Fruit fly (Drosophila melanogaster) whole organism, embryonic: ENCODE measurements around the gene Vps26.

ENCODE experiments used
- CG10274 ChIP-seq: fragments of 200-800 bp; sonication (Bioruptor generic); optimal IDR thresholded peaks from 3 replicates; lab custom pipeline; 2017; ENCODE audit warnings: missing biosample characterization, mild to moderate bottlenecking, missing genetic modification characterization
- CG10959 ChIP-seq: fragments of 200-800 bp; sonication (Bioruptor generic); IDR thresholded peaks from 2 replicates; pipeline ENCODE4 v1.3.6; 2022; ENCODE audit warnings: missing biosample characterization, missing genetic modification characterization
- CG12155 ChIP-seq: fragments of 200-800 bp; sonication (Bioruptor generic); optimal IDR thresholded peaks from 3 replicates; lab custom pipeline; 2016; ENCODE audit warnings: missing biosample characterization, missing genetic modification characterization
- CG14860 ChIP-seq: fragments of 200-800 bp; sonication (Bioruptor generic); IDR thresholded peaks from 3 replicates; pipeline ENCODE4 v1.3.6; 2022; ENCODE audit warnings: missing biosample characterization, missing genetic modification characterization; ENCODE audit not compliant: partially characterized antibody
- CG1602 ChIP-seq: fragments of 200-800 bp; sonication (Bioruptor generic); optimal IDR thresholded peaks from 3 replicates; lab custom pipeline; 2016; ENCODE audit warnings: missing biosample characterization, missing genetic modification characterization
- CG1647 ChIP-seq: fragments of 200-800 bp; sonication (Bioruptor generic); optimal IDR thresholded peaks from 3 replicates; lab custom pipeline; 2016; ENCODE audit warnings: missing biosample characterization, missing genetic modification characterization
- CG17612 ChIP-seq: fragments of 200-800 bp; sonication (Bioruptor generic); IDR thresholded peaks from 2 replicates; pipeline ENCODE4 v1.3.6; 2022; ENCODE audit warnings: missing biosample characterization, missing genetic modification characterization
- CG17829 ChIP-seq: fragments of 200-800 bp; optimal IDR thresholded peaks from 2 replicates; lab custom pipeline; 2019; ENCODE audit warnings: missing biosample characterization, mild to moderate bottlenecking, missing genetic modification characterization, moderate library complexity
- CG4360 ChIP-seq: fragments of 200-800 bp; sonication (Bioruptor generic); IDR thresholded peaks from 2 replicates; pipeline ENCODE4 v1.3.6; 2022; ENCODE audit warnings: missing biosample characterization, missing genetic modification characterization
- CG4404 ChIP-seq: fragments of 200-800 bp; sonication (Bioruptor generic); IDR thresholded peaks from 2 replicates; pipeline ENCODE4 v1.3.6; 2022; ENCODE audit warnings: missing biosample characterization, missing genetic modification characterization
- CG4424 ChIP-seq: fragments of 200-800 bp; sonication (Bioruptor generic); optimal IDR thresholded peaks from 3 replicates; lab custom pipeline; 2016; ENCODE audit warnings: missing biosample characterization, missing genetic modification characterization
- CG4617 ChIP-seq: fragments of 200-800 bp; sonication (Bioruptor generic); optimal IDR thresholded peaks from 3 replicates; lab custom pipeline; 2016; ENCODE audit warnings: missing biosample characterization, missing genetic modification characterization, borderline replicate concordance
- CG4820 ChIP-seq: fragments of 200-800 bp; sonication (Bioruptor generic); optimal IDR thresholded peaks from 3 replicates; lab custom pipeline; 2016; ENCODE audit warnings: missing biosample characterization, missing genetic modification characterization
- CG4854 ChIP-seq: fragments of 200-800 bp; sonication (Bioruptor generic); optimal IDR thresholded peaks from 2 replicates; lab custom pipeline; 2016; ENCODE audit warnings: missing biosample characterization, missing genetic modification characterization, inconsistent platforms
- CG5245 ChIP-seq: fragments of 200-800 bp; sonication (Bioruptor generic); optimal IDR thresholded peaks from 3 replicates; lab custom pipeline; 2016; ENCODE audit warnings: missing biosample characterization, missing genetic modification characterization
- CG6854 ChIP-seq: fragments of 200-800 bp; sonication (Bioruptor generic); optimal IDR thresholded peaks from 3 replicates; lab custom pipeline; 2017; ENCODE audit warnings: missing biosample characterization, mild to moderate bottlenecking, missing genetic modification characterization
- CG8944 ChIP-seq: fragments of 200-800 bp; sonication (Bioruptor generic); optimal IDR thresholded peaks from 3 replicates; lab custom pipeline; 2016; ENCODE audit warnings: missing biosample characterization, missing genetic modification characterization
- CG9727 ChIP-seq: fragments of 200-800 bp; sonication (Bioruptor generic); optimal IDR thresholded peaks from 3 replicates; lab custom pipeline; 2017; ENCODE audit warnings: missing biosample characterization, mild to moderate bottlenecking, missing genetic modification characterization
- Dad ChIP-seq: fragments of 200-800 bp; sonication (Bioruptor generic); optimal IDR thresholded peaks from 3 replicates; lab custom pipeline; 2016; ENCODE audit warnings: missing biosample characterization, missing genetic modification characterization
- Fer3 ChIP-seq: fragments of 200-800 bp; sonication (Bioruptor generic); optimal IDR thresholded peaks from 2 replicates; lab custom pipeline; 2018; ENCODE audit warnings: missing biosample characterization, mild to moderate bottlenecking, missing genetic modification characterization, moderate library complexity
- Hand ChIP-seq: fragments of 200-800 bp; sonication (Bioruptor generic); optimal IDR thresholded peaks from 2 replicates; lab custom pipeline; 2017; ENCODE audit warnings: mild to moderate bottlenecking, missing biosample characterization, missing genetic modification reagents, missing genetic modification characterization
- MESR4 ChIP-seq: fragments of 200-800 bp; sonication (Bioruptor generic); optimal IDR thresholded peaks from 2 replicates; lab custom pipeline; 2018; ENCODE audit warnings: missing biosample characterization, mild to moderate bottlenecking, missing genetic modification characterization, moderate library complexity
- Med ChIP-seq: fragments of 200-800 bp; sonication (Bioruptor generic); peaks from one replicate; lab custom pipeline; 2016; ENCODE audit warnings: missing biosample characterization, missing genetic modification characterization, mild to moderate bottlenecking, inconsistent platforms, moderate library complexity
- Pdp1 ChIP-seq, 2 experiments: fragments of 200-800 bp; sonication (Bioruptor generic); optimal IDR thresholded peaks; 3 replicates each; lab custom pipeline; 2016; ENCODE audit warnings: missing biosample characterization in 2 of 2, missing genetic modification characterization in 2 of 2, mild to moderate bottlenecking in 1 of 2, moderate library complexity in 1 of 2
- Side ChIP-seq: fragments of 200-800 bp; sonication (Bioruptor generic); optimal IDR thresholded peaks from 2 replicates; lab custom pipeline; 2016; ENCODE audit warnings: missing biosample characterization, missing genetic modification characterization
- Stat92E ChIP-seq, 3 experiments: fragments of >200 bp in 2 of 3; fragments of 200-800 bp in 1 of 3; sonication (Bioruptor generic) in 1 of 3; optimal IDR thresholded peaks; 2 replicates each; lab custom pipeline; 2017 to 2019; ENCODE audit warnings: missing biosample characterization in 3 of 3, missing genetic modification characterization in 3 of 3, mild to moderate bottlenecking in 1 of 3, moderate library complexity in 1 of 3
- Vsx1 ChIP-seq: fragments of 200-800 bp; sonication (Bioruptor generic); optimal IDR thresholded peaks from 2 replicates; lab custom pipeline; 2017; ENCODE audit warnings: missing biosample characterization, mild to moderate bottlenecking, missing genetic modification characterization, missing genetic modification reagents
- ab ChIP-seq: fragments of 200-800 bp; sonication (Bioruptor generic); optimal IDR thresholded peaks from 2 replicates; lab custom pipeline; 2016; ENCODE audit warnings: missing biosample characterization, missing genetic modification characterization
- abd-A ChIP-seq: fragments of 200-800 bp; sonication (Bioruptor generic); optimal IDR thresholded peaks from 3 replicates; lab custom pipeline; 2019; ENCODE audit warnings: missing biosample characterization, mild to moderate bottlenecking, missing genetic modification characterization, moderate library complexity
- danr ChIP-seq: fragments of 200-800 bp; sonication (Bioruptor generic); IDR thresholded peaks from 2 replicates; pipeline ENCODE4 v1.3.6; 2022; ENCODE audit warnings: missing biosample characterization, missing genetic modification characterization
- ewg ChIP-seq: fragments of 200-800 bp; sonication (Bioruptor generic); optimal IDR thresholded peaks from 3 replicates; lab custom pipeline; 2017; ENCODE audit warnings: mild to moderate bottlenecking, missing biosample characterization, missing genetic modification reagents, missing genetic modification characterization
- grau ChIP-seq: fragments of 200-800 bp; optimal IDR thresholded peaks from 3 replicates; lab custom pipeline; 2019; ENCODE audit warnings: missing biosample characterization, mild to moderate bottlenecking, missing genetic modification characterization, moderate library complexity
- grn ChIP-seq: fragments of 200-800 bp; sonication (Bioruptor generic); optimal IDR thresholded peaks from 3 replicates; lab custom pipeline; 2017; ENCODE audit warnings: missing biosample characterization, missing genetic modification characterization
- gro ChIP-seq: fragments of 200-800 bp; sonication (Bioruptor generic); optimal IDR thresholded peaks from 2 replicates; lab custom pipeline; 2016; ENCODE audit warnings: missing biosample characterization, missing genetic modification characterization
- hb ChIP-seq: fragments of 200-800 bp; sonication (Bioruptor generic); IDR thresholded peaks from 3 replicates; pipeline ENCODE4 v1.3.6; 2022; ENCODE audit warnings: missing biosample characterization, missing genetic modification characterization; ENCODE audit not compliant: partially characterized antibody
- insv ChIP-seq, 2 experiments: fragments of 200-800 bp; sonication (Bioruptor generic); optimal IDR thresholded peaks; 3 replicates each; lab custom pipeline; 2016 to 2018; ENCODE audit warnings: missing biosample characterization in 2 of 2, missing genetic modification characterization in 2 of 2
- knrl ChIP-seq: fragments of 200-800 bp; sonication (Bioruptor generic); IDR thresholded peaks from 3 replicates; pipeline ENCODE4 v1.3.6; 2022; ENCODE audit warnings: missing biosample characterization, missing genetic modification characterization; ENCODE audit not compliant: partially characterized antibody
- pan ChIP-seq, 4 experiments: fragments of >200 bp in 3 of 4; fragments of 200-800 bp in 1 of 4; sonication (Bioruptor generic) in 1 of 4; optimal IDR thresholded peaks in 3 of 4; IDR thresholded peaks in 1 of 4; 2 replicates each; pipeline versions ENCODE4 v1.3.6 to Lab custom; 2017 to 2022; ENCODE audit warnings: missing biosample characterization in 2 of 4, missing genetic modification characterization in 2 of 4, mixed read lengths in 1 of 4
- pum ChIP-seq: fragments of 200-800 bp; sonication (Bioruptor generic); optimal IDR thresholded peaks from 2 replicates; lab custom pipeline; 2016; ENCODE audit warnings: missing biosample characterization, missing genetic modification characterization
- pzg ChIP-seq: fragments of 200-800 bp; sonication (Bioruptor generic); optimal IDR thresholded peaks from 3 replicates; lab custom pipeline; 2018; ENCODE audit warnings: missing biosample characterization, mild to moderate bottlenecking, missing genetic modification characterization, moderate library complexity
- repo ChIP-seq: fragments of 200-800 bp; sonication (Bioruptor generic); optimal IDR thresholded peaks from 2 replicates; lab custom pipeline; 2016; ENCODE audit warnings: missing biosample characterization, missing genetic modification characterization
- row ChIP-seq: fragments of 200-800 bp; sonication (Bioruptor generic); IDR thresholded peaks from 3 replicates; pipeline ENCODE4 v1.3.6; 2022; ENCODE audit warnings: missing biosample characterization, missing genetic modification characterization
- scrt ChIP-seq: fragments of 200-800 bp; sonication (Bioruptor generic); optimal IDR thresholded peaks from 2 replicates; lab custom pipeline; 2018; ENCODE audit warnings: missing biosample characterization, mild to moderate bottlenecking, missing genetic modification characterization, moderate library complexity
- sens-2 ChIP-seq: fragments of 200-800 bp; sonication (Bioruptor generic); IDR thresholded peaks from 2 replicates; pipeline ENCODE4 v1.3.6; 2022; ENCODE audit warnings: missing biosample characterization, missing genetic modification characterization
- sim ChIP-seq: fragments of 200-800 bp; sonication (Bioruptor generic); IDR thresholded peaks from 2 replicates; pipeline ENCODE4 v1.3.6; 2022; ENCODE audit warnings: missing biosample characterization, missing genetic modification characterization
- sna ChIP-seq: fragments of 200-800 bp; sonication (Bioruptor generic); IDR thresholded peaks from 2 replicates; pipeline ENCODE4 v1.3.6; 2022; ENCODE audit warnings: missing biosample characterization, missing genetic modification characterization; ENCODE audit not compliant: partially characterized antibody
- sqz ChIP-seq: fragments of 200-800 bp; sonication (Bioruptor generic); optimal IDR thresholded peaks from 3 replicates; lab custom pipeline; 2018; ENCODE audit warnings: missing biosample characterization, mild to moderate bottlenecking, missing genetic modification characterization
- sr ChIP-seq: fragments of 200-800 bp; sonication (Bioruptor generic); IDR thresholded peaks from 3 replicates; pipeline ENCODE4 v1.3.6; 2022; ENCODE audit warnings: missing biosample characterization, missing genetic modification characterization
- wek ChIP-seq: fragments of 200-800 bp; sonication (Bioruptor generic); optimal IDR thresholded peaks from 3 replicates; lab custom pipeline; 2018; ENCODE audit warnings: missing biosample characterization, mild to moderate bottlenecking, missing genetic modification characterization, moderate library complexity
- zfh2 ChIP-seq: fragments of 200-800 bp; sonication (Bioruptor generic); optimal IDR thresholded peaks from 2 replicates; lab custom pipeline; 2016; ENCODE audit warnings: missing biosample characterization, missing genetic modification characterization

Vps26 gene

DNA sequence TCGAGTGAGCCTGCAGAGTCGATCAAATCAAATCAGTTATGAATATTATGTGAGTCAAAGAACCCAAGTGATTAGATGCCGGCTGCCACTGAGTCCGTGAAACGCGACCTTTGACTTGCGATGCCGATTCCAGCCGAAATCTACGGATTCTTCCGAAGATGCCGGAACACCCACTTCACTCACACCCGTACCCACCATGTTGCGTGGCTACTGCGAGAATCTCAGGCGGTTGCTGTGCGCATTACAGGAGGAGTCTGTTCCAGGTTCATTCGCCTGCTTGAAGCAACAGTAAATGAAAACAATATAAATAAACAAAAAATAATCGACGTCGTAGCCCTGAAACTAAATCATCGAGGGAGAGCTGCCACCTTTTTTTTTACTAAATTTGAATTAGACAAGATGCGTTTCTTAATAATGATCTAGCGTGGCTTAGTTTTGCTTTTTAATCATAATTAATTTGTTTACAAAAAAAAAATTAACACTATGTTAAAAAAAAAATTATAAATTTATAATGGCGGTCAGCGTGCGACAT is 28.0 kb downstream of the Vps26 start, which contains the start of gene Ldaf1 (continued):
- TF ChIP-seq grau (tag; lab: Kevin White, UChicago) (peak; percentile 20), sim (no peak), ewg (GFP tag; lab: Kevin White, UChicago) (no peak), gro (GFP tag; lab: Kevin White, UChicago) (no peak), CG10959 (GFP tag; lab: Robert Waterston, UW) (no peak), abd-A (tag; lab: Kevin White, UChicago) (no peak), CG9727 (GFP tag; lab: Kevin White, UChicago) (no peak), danr (GFP tag; lab: Robert Waterston, UW) (no peak), knrl (GFP tag; lab: Robert Waterston, UW) (no peak), Med (peak; percentile 64), scrt (GFP tag; lab: Kevin White, UChicago) (peak; percentile 36), CG1647 (GFP tag; lab: Kevin White, UChicago) (no peak), CG4820 (no peak), CG4854 (no peak), repo (no peak), ab (GFP tag; lab: Kevin White, UChicago) (no peak), CG10274 (no peak), MESR4 (GFP tag; lab: Kevin White, UChicago) (peak; percentile 20), Pdp1 (GFP tag; optimal IDR thresholded peaks at IDR 0.05; lab: Kevin White, UChicago) (no peak), Stat92E (GFP tag; optimal IDR thresholded peaks at IDR 0.05; lab: Kevin White, UChicago) (no peak), CG14860 (GFP tag; lab: Robert Waterston, UW) (no peak), grn (no peak), sens-2 (no peak), CG1602 (GFP tag; lab: Kevin White, UChicago) (no peak), pzg (GFP tag; lab: Kevin White, UChicago) (peak; percentile 33), CG17829 (tag; lab: Kevin White, UChicago) (no peak), sr (GFP tag; lab: Robert Waterston, UW) (no peak), CG4360 (GFP tag; lab: Robert Waterston, UW) (no peak), Fer3 (tag; lab: Kevin White, UChicago) (no peak), Vsx1 (no peak), CG8944 (no peak), insv (GFP tag; optimal IDR thresholded peaks at IDR 0.05; lab: Kevin White, UChicago) (no peak), Dad (GFP tag; lab: Kevin White, UChicago) (no peak), hb (GFP tag; lab: Robert Waterston, UW) (no peak), CG4617 (peak; percentile 21), zfh2 (GFP tag; lab: Kevin White, UChicago) (no peak), sqz (no peak), Side (GFP tag; lab: Kevin White, UChicago) (no peak), Hand (GFP tag; lab: Kevin White, UChicago) (no peak), CG4424 (GFP tag; lab: Kevin White, UChicago) (no peak), pum (GFP tag; lab: Kevin White, UChicago) (no peak)

DNA sequence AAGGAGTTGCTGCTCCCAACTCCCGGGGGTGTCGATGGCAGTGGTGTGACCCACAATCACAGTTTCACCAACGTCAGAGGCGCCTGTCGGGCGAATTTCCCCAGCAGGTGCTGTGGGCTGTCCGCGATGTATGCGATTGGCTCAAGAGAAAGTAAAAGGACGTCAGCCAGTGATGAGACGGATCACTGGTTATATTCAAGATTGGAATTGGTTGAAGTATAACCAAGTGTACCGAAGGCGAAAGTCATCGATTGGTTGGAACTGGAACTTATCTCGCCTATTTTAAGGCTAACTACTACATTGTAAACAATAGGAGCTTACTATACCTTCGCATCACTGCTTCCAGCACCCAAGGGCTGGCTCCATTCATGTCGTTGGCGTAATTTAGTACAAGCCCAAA is 29.4 kb downstream of the Vps26 start, which contains the start of gene CG32801:
CG32801 (minus strand) TSS at position 101 of the 400 bp plus-strand sequence.
- TF ChIP-seq sna (no peak), pan (optimal IDR thresholded peaks at IDR 0.05; lab: Kevin White, UChicago) (no peak), pan (GFP tag; optimal IDR thresholded peaks at IDR 0.05 in 1 of 2, IDR thresholded peaks at IDR 0.05 in 1 of 2) (no peak), CG17612 (GFP tag; lab: Robert Waterston, UW) (no peak), CG6854 (GFP tag; lab: Kevin White, UChicago) (no peak), sens-2 (no peak), CG5245 (no peak), CG4404 (no peak), wek (no peak), CG12155 (GFP tag; lab: Kevin White, UChicago) (no peak), row (GFP tag; lab: Robert Waterston, UW) (no peak)
